Worm (Caenorhabditis elegans): Measurements from ENCODE around the gene ckb-3.

- TF ChIP-seq pha-4 (tag; optimal IDR thresholded peaks at IDR 0.05): no peak
- TF ChIP-seq ceh-14 (tag; optimal IDR thresholded peaks at IDR 0.05): no peak
- no peak for TF ChIP-seq mec-3 (tag; optimal IDR thresholded peaks at IDR 0.05; ENCODE audit: borderline replicate concordance)
- TF ChIP-seq dve-1 (tag; optimal IDR thresholded peaks at IDR 0.05): no peak
- no peak for TF ChIP-seq ceh-31 (tag; optimal IDR thresholded peaks at IDR 0.05)
- no peak for TF ChIP-seq hlh-30 (tag; optimal IDR thresholded peaks at IDR 0.05; ENCODE audit: insufficient read depth)
- TF ChIP-seq Y22D7AL.16 (tag; optimal IDR thresholded peaks at IDR 0.05): no peak
- no peak for TF ChIP-seq ceh-19 (GFP tag; optimal IDR thresholded peaks at IDR 0.05)
- no peak for TF ChIP-seq che-1 (tag; optimal IDR thresholded peaks at IDR 0.05)
- no peak for TF ChIP-seq fkh-6 (tag; optimal IDR thresholded peaks at IDR 0.05)
- no peak for TF ChIP-seq lin-11 (tag; optimal IDR thresholded peaks at IDR 0.05)
- TF ChIP-seq ceh-22 (tag; optimal IDR thresholded peaks at IDR 0.05): no peak
These were observed 25.2 kb downstream of the ckb-3 start for ce11 chrIII:4395857-4396256.

Measured in whole organism, late embryonic.